Worm (Caenorhabditis elegans): Measurements from ENCODE around the gene mrpl-53.

The mrpl-53 gene

ce11 chrII:9609296-9609695 is 11.9 kb downstream of the mrpl-53 start, which contains the start of gene pap-2:
Gene pap-2, minus strand, starts transcription at chrII:9609396.
- TF ChIP-seq unc-62 (GFP tag; optimal IDR thresholded peaks at IDR 0.05): no peak

DNA sequence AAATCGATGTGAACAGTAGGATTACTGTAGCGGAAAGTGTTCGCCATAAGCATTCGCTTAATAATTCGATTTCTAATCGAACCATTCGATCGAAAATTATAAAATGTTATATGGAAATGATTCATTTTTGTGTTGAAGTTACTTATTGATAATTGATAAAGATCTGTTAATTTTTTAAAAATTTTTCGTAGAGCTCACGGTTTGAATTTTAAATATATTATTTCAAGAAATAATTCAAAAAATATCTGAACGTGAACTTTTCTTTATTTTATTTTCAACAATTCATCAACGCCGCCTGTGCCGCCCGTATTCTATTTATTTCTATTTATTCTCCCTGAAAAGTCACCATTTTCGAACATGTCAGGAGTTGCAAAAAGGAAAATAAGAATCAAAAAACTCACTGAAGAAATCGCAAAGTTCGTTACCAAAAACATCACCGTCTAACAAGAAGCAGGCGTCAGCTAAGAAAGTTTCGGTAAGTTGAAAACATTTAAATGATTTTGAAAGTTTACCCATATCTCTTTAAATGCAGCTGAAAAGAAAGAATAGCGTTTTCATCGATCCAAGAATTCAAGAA is 14.0 kb downstream of the mrpl-53 start, which contains the start of the genes T15H9.5 and T15H9.4:
T15H9.5 (minus strand) TSS at position 101 of the 577 bp plus-strand sequence.
T15H9.4 (plus strand) TSS at position 527 of the 577 bp plus-strand sequence.
- no peak for TF ChIP-seq unc-62 (GFP tag; optimal IDR thresholded peaks at IDR 0.05)

ce11 chrII:9614728-9615127 is 17.3 kb downstream of the mrpl-53 start, which contains the start of gene hlh-6:
Gene hlh-6, minus strand, starts transcription at chrII:9614828.
- no peak for TF ChIP-seq unc-62 (GFP tag; optimal IDR thresholded peaks at IDR 0.05)

DNA sequence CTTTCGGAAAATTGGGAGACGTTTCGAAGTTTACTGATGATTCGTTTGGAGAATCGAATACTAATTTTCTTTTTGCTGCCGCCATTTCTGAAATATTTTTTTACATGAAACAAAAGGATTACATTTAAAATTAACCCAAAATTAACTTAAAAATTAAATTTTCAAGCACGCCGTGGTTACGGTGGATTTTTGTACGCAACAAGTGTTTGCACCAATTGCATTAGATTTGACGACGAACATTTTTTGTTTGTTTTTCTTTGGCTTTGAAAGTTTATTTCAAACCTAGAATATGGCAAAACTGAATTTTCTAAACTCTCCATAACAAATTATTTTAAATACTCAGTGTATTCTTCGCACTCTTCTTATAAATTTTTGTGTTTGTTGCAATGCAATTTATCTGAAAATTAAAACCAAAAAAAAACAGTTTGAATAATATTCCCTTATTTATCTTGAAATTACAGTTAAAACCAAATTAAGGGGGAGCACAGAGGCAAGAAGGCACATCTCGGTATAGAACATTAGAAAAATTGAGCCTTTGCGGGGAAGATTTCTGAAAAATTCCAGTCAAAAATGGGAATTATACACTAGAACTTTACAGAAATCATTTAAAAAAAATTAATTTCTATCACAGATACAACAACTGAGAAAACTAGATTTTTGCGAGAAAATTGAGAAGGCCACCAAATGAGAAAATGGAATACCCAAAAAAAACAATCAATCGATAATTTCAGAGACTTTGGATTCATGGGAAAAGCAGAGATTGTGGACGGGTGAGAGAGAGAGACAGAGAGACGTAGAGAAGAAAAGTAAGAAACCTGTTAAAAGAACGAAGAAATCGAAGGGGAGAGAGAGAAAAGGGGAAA is 19.8 kb downstream of the mrpl-53 start, which contains the start of gene hal-3:
hal-3 (minus strand) TSS at position 87 of the 863 bp plus-strand sequence.
- TF ChIP-seq unc-62 (GFP tag; optimal IDR thresholded peaks at IDR 0.05): no peak

- TF ChIP-seq unc-62 (GFP tag; optimal IDR thresholded peaks at IDR 0.05): no peak
These were observed 20.5 kb downstream of the mrpl-53 start for ce11 chrII:9617902-9618245.

DNA sequence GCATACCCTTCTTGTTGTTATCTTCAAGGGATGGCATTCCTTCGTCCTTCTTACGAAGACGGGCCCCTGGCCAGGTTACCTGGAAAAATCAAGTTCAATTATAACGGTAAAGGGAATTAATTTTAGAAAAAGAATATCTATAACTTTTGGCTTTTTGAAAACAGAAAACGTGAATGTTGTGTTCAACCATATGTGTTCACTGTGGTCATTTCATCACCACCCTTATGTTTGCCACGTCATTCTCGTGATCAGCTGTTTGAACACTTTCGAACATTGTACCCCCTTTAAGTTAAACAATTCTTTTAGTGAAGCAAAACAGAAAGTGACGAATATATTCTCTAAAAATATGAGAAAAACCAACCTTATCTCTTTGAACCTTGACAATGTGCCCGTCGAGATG is 21.3 kb downstream of the mrpl-53 start:
- no peak for TF ChIP-seq unc-62 (GFP tag; optimal IDR thresholded peaks at IDR 0.05)

DNA sequence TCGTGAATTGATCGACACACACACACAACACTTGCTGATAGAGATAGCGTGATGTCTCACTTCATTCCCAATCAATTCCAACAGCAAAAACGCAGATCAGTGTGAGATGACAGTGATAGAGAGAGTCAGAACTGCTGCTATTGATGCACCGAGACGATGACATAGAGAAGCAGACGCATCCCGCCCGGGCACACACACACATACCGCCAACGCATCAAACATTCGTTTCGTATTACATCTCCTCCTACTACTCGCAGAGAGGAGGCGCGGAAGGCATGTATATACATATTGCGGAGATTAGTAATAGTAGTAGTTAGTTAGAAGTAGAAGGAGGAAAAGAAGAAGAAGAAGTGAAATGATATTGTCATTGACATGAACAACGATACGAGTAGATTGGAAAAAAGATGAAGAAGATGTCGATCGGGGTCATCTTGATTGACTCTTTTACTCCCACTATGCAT is 22.0 kb downstream of the mrpl-53 start:
- TF ChIP-seq unc-62 (GFP tag; optimal IDR thresholded peaks at IDR 0.05): no peak

- TF ChIP-seq unc-62 (GFP tag; optimal IDR thresholded peaks at IDR 0.05): no peak
These were observed 22.6 kb downstream of the mrpl-53 start for ce11 chrII:9619995-9620535.

ce11 chrII:9620616-9621015 is 23.2 kb downstream of the mrpl-53 start:
- no peak for TF ChIP-seq unc-62 (GFP tag; optimal IDR thresholded peaks at IDR 0.05)

DNA sequence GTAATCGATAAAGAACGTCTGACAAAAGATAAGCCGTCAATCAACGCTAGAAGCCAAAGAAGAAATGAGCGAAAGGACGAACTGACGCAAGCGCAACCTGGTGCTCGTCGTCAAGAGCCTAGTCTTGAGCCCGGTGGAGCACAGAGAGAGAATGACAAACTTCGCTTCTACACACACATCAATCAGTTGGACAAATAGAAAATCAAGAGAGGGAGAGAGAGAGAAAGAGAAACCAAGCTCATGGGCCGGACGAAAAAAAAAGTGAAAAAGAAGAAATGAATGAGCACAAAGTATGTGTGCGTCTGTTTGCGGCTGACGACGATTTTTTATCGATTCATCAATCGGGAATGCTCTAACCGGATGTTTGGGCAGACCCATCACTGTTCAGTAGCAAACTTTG is 23.7 kb downstream of the mrpl-53 start:
- TF ChIP-seq unc-62 (GFP tag; optimal IDR thresholded peaks at IDR 0.05): no peak

ce11 chrII:9621913-9622348 is 24.5 kb downstream of the mrpl-53 start:
- TF ChIP-seq unc-62 (GFP tag; optimal IDR thresholded peaks at IDR 0.05): no peak

ce11 chrII:9624110-9624695 is 26.8 kb downstream of the mrpl-53 start, which contains the start of the genes dnj-20 and ZK1307.8:
Gene dnj-20, minus strand, starts transcription at chrII:9624176.
Gene ZK1307.8, plus strand, starts transcription at chrII:9624613.
- TF ChIP-seq unc-62 (GFP tag; optimal IDR thresholded peaks at IDR 0.05): no peak

- no peak for TF ChIP-seq unc-62 (GFP tag; optimal IDR thresholded peaks at IDR 0.05)
These were observed 28.5 kb downstream of the mrpl-53 start for ce11 chrII:9625930-9626329.

DNA sequence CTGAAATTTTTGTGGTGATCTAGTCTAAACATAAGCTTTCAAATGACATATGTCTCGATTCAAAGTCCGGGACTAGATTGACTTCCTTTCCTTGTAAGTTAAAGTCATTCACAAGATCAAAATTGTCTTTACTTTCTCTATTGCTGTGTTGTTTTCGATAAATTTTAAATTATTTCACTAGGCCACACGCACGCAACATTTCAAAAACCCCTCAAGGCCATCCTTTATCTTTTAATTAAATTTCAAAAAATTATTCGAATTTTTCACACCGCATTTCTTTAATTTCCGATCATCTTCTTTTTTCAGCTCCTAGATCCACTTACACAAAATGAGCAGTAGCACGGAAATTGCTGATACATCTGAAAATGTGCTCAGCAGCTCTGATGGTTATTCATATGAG is 38.9 kb downstream of the mrpl-53 start, which contains the start of gene ZK1307.7:
ZK1307.7 (plus strand) TSS at position 301 of the 400 bp plus-strand sequence.
- TF ChIP-seq unc-62 (GFP tag; optimal IDR thresholded peaks at IDR 0.05): no peak

ce11 chrII:9644438-9644837 is 47.0 kb downstream of the mrpl-53 start, which contains the start of gene fzr-1:
Gene fzr-1, minus strand, starts transcription at chrII:9644466.
- no peak for TF ChIP-seq unc-62 (GFP tag; optimal IDR thresholded peaks at IDR 0.05)
